Fruit fly (Drosophila melanogaster): ENCODE data around the gene CG31678.
A peak's percentile ranks its signal among the peaks of the same experiment; 100 is the strongest.

The CG31678 gene

DNA sequence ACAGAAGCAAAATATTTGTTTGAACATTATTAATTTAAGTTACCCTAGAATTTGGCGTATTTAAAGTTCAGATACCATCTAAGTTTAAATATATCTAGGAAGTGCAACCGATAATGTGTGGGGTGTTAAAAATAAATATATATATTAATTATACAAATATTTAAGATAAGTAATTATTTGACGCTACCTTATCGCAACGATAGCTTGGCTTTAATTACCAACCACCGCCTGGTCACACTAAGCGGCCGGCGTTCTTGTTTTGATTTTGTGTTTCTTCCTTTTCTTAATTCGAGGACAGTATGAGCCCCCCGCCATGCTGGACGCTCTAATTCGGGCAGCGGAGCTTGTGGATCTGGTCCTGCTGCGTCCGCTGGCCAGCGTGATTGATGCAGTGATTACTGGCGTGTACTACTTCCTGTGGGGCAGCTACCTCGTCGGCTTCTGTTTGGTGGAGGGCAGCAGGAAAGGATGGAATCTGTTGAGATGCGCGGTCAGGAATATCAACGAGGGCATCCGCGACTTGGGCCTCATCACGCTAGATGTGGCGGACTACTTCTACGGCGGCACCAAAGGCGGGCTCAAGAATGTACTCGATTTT is 6.5 kb upstream of the CG31678 start, which contains the start of gene CG2617 (continued):
- TF ChIP-seq stwl (tag; optimal IDR thresholded peaks at IDR 0.05) (peak; percentile 16), Ptx1 (GFP tag; IDR thresholded peaks at IDR 0.05) (0 out of 2 replicates have a peak, but pooled peaks have one; percentile 2), ranshi (GFP tag; IDR thresholded peaks at IDR 0.05) (no peak), CG10543 (GFP tag; optimal IDR thresholded peaks at IDR 0.05) (no peak), unc-4 (GFP tag; IDR thresholded peaks at IDR 0.05; ENCODE audit: partially characterized antibody) (peak; percentile 44), CG30020 (tag; optimal IDR thresholded peaks at IDR 0.05) (peak; percentile 66), ac (GFP tag; optimal IDR thresholded peaks at IDR 0.05) (no peak), CG9797 (GFP tag; optimal IDR thresholded peaks at IDR 0.05) (peak; percentile 43), corto (GFP tag; optimal IDR thresholded peaks at IDR 0.05) (no peak), Scr (GFP tag; IDR thresholded peaks at IDR 0.05; ENCODE audit: partially characterized antibody) (peak; percentile 60), sr (GFP tag; IDR thresholded peaks at IDR 0.05) (no peak), NK7.1 (GFP tag; optimal IDR thresholded peaks at IDR 0.05) (no peak), MESR4 (GFP tag; optimal IDR thresholded peaks at IDR 0.05) (peak; percentile 18), Doc3 (GFP tag; IDR thresholded peaks at IDR 0.05; ENCODE audit: partially characterized antibody) (0 out of 3 replicates have a peak, but pooled peaks have one; percentile 10), hbn (GFP tag; IDR thresholded peaks at IDR 0.05; ENCODE audit: partially characterized antibody) (0 out of 2 replicates have a peak, but pooled peaks have one; percentile 19), CG13287 (GFP tag; IDR thresholded peaks at IDR 0.05; ENCODE audit: partially characterized antibody) (peak; percentile 47), CG1603 (tag; optimal IDR thresholded peaks at IDR 0.05) (peak; percentile 65), esg (GFP tag; conservative IDR thresholded peaks at IDR 0.05) (0 out of 2 replicates have a peak, but pooled peaks have one; percentile 2), Bgb (GFP tag; IDR thresholded peaks at IDR 0.05; ENCODE audit: partially characterized antibody) (0 out of 2 replicates have a peak, but pooled peaks have one; percentile 42), CG12104 (GFP tag; optimal IDR thresholded peaks at IDR 0.05) (peak; percentile 1), CoRest (tag; optimal IDR thresholded peaks at IDR 0.05) (peak; percentile 33), Dll (GFP tag; IDR thresholded peaks at IDR 0.05; ENCODE audit: partially characterized antibody) (peak; percentile 61; the same call in 2 of the 4 replicates), zfh2 (GFP tag; optimal IDR thresholded peaks at IDR 0.05) (no peak), E2f2 (GFP tag; IDR thresholded peaks at IDR 0.05) (peak; percentile 65), knrl (GFP tag; IDR thresholded peaks at IDR 0.05; ENCODE audit: partially characterized antibody) (peak; percentile 50; the same call in 2 of the 3 replicates), ssp (GFP tag; IDR thresholded peaks at IDR 0.05) (no peak), HLHmδ (GFP tag; optimal IDR thresholded peaks at IDR 0.05) (no peak), CG17359 (tag; optimal IDR thresholded peaks at IDR 0.05) (no peak), amos (GFP tag; IDR thresholded peaks at IDR 0.05; ENCODE audit: partially characterized antibody) (peak; percentile 37; the same call in 1 of the 2 replicates), pzg (GFP tag; optimal IDR thresholded peaks at IDR 0.05) (peak; percentile 18), BEAF-32 (GFP tag; optimal IDR thresholded peaks at IDR 0.05) (peak; percentile 54), CG7963 (GFP tag; IDR thresholded peaks at IDR 0.05; ENCODE audit: partially characterized antibody) (0 out of 3 replicates have a peak, but pooled peaks have one; percentile 20)

DNA sequence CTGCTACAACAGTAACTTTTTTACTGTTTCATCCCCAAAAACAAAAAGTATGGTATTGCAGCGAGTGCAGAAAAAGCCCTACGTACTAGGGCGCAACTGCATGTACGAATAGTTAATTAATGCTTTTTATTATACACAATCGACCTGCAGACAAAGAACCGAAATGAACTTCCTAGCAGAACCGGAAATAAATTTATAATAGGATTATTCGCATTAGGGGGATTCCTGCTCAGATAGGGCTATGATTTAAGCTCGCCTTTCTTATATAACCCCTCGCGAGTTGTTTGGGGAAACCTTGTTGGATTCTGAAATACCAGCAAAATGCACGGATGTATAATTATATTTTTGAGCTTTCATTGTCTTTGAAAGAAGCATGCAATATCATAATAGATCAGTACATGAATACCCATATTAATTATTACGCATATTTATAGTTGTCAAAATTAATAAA is 5.9 kb upstream of the CG31678 start, which contains the start of gene Cen:
Cen (minus strand) TSS at position 199 of the 451 bp plus-strand sequence.
- TF ChIP-seq eyg (GFP tag; optimal IDR thresholded peaks at IDR 0.05) = peak; percentile 13
- no peak for TF ChIP-seq CG17612 (GFP tag; IDR thresholded peaks at IDR 0.05)
- no peak for TF ChIP-seq CG6813 (GFP tag; optimal IDR thresholded peaks at IDR 0.05)
- no peak for TF ChIP-seq D (optimal IDR thresholded peaks at IDR 0.05)
- no peak for TF ChIP-seq D (GFP tag; optimal IDR thresholded peaks at IDR 0.05)
- peak; percentile 36; the same call in 1 of the 2 replicates for TF ChIP-seq ssp (GFP tag; IDR thresholded peaks at IDR 0.05)
- peak; percentile 15 for TF ChIP-seq CG1647 (GFP tag; optimal IDR thresholded peaks at IDR 0.05)
- peak; percentile 22 for TF ChIP-seq CG14710 (tag; optimal IDR thresholded peaks at IDR 0.05)
- TF ChIP-seq prd (optimal IDR thresholded peaks at IDR 0.05) = no peak
- TF ChIP-seq prd (GFP tag; IDR thresholded peaks at IDR 0.05) = 0 out of 3 replicates have a peak, but pooled peaks have one; percentile 21
- peak; percentile 63 for TF ChIP-seq CG2120 (GFP tag; optimal IDR thresholded peaks at IDR 0.05)
- no peak for TF ChIP-seq pb (GFP tag; optimal IDR thresholded peaks at IDR 0.05)
- TF ChIP-seq Sry-δ (GFP tag; optimal IDR thresholded peaks at IDR 0.05) = peak; percentile 10
- no peak for TF ChIP-seq CG3065 (GFP tag; optimal IDR thresholded peaks at IDR 0.05)
- peak; percentile 14 for TF ChIP-seq tin (GFP tag; optimal IDR thresholded peaks at IDR 0.05)
- TF ChIP-seq gcm (GFP tag; optimal IDR thresholded peaks at IDR 0.05) = no peak
- no peak for TF ChIP-seq so (GFP tag; IDR thresholded peaks at IDR 0.05)
- TF ChIP-seq CG2116 (GFP tag; optimal IDR thresholded peaks at IDR 0.05) = peak; percentile 9

Measured in whole organism, embryonic.